Fruit fly (Drosophila melanogaster) whole organism, embryonic: ENCODE results near the gene CG5255.
A peak's percentile ranks its signal among the peaks of the same experiment; 100 is the strongest.

ENCODE experiments used
- BEAF-32 ChIP-seq: fragments of 200-800 bp; sonication (Bioruptor generic); optimal IDR thresholded peaks from 3 replicates; lab custom pipeline; 2017; ENCODE audit warnings: missing biosample characterization, missing genetic modification characterization, mild to moderate bottlenecking, moderate library complexity, missing genetic modification reagents
- CG12104 ChIP-seq: fragments of 200-800 bp; sonication (Bioruptor generic); optimal IDR thresholded peaks from 3 replicates; lab custom pipeline; 2016; ENCODE audit warnings: missing biosample characterization, missing genetic modification characterization
- CG12219 ChIP-seq: fragments of 200-800 bp; sonication (Bioruptor generic); optimal IDR thresholded peaks from 3 replicates; lab custom pipeline; 2018; ENCODE audit warnings: missing biosample characterization, mild to moderate bottlenecking, missing genetic modification characterization
- CG15011 ChIP-seq: fragments of 200-800 bp; sonication (Bioruptor generic); optimal IDR thresholded peaks from 3 replicates; lab custom pipeline; 2018; ENCODE audit warnings: missing biosample characterization, mild to moderate bottlenecking, missing genetic modification characterization
- CG1529 ChIP-seq: fragments of 200-800 bp; sonication (Bioruptor generic); optimal IDR thresholded peaks from 3 replicates; lab custom pipeline; 2018; ENCODE audit warnings: missing biosample characterization, missing genetic modification characterization
- CG17385 ChIP-seq: fragments of 200-800 bp; sonication (Bioruptor generic); optimal IDR thresholded peaks from 3 replicates; lab custom pipeline; 2018; ENCODE audit warnings: missing biosample characterization, mild to moderate bottlenecking, missing genetic modification characterization
- CG17568 ChIP-seq: fragments of 200-800 bp; sonication (Bioruptor generic); optimal IDR thresholded peaks from 2 replicates; lab custom pipeline; 2018; ENCODE audit warnings: missing biosample characterization, mild to moderate bottlenecking, missing genetic modification characterization, moderate library complexity
- CG18476 ChIP-seq: fragments of 200-800 bp; sonication (Bioruptor generic); optimal IDR thresholded peaks from 2 replicates; lab custom pipeline; 2016; ENCODE audit warnings: missing biosample characterization, mild to moderate bottlenecking, missing genetic modification characterization
- CG2199 ChIP-seq: fragments of 200-800 bp; sonication (Bioruptor generic); IDR thresholded peaks from 3 replicates; pipeline ENCODE4 v1.3.6; 2022; ENCODE audit warnings: missing biosample characterization, missing genetic modification characterization
- CG30431 ChIP-seq: fragments of 200-800 bp; sonication (Bioruptor generic); optimal IDR thresholded peaks from 2 replicates; lab custom pipeline; 2017; ENCODE audit warnings: missing biosample characterization, missing genetic modification characterization
- CG31224 ChIP-seq: fragments of 200-800 bp; sonication (Bioruptor generic); IDR thresholded peaks from 2 replicates; pipeline ENCODE4 v1.3.6; 2022; ENCODE audit warnings: missing biosample characterization, missing genetic modification characterization
- CG4360 ChIP-seq: fragments of 200-800 bp; sonication (Bioruptor generic); IDR thresholded peaks from 2 replicates; pipeline ENCODE4 v1.3.6; 2022; ENCODE audit warnings: missing biosample characterization, missing genetic modification characterization
- CG5245 ChIP-seq: fragments of 200-800 bp; sonication (Bioruptor generic); optimal IDR thresholded peaks from 3 replicates; lab custom pipeline; 2016; ENCODE audit warnings: missing biosample characterization, missing genetic modification characterization
- CG8089 ChIP-seq: fragments of 200-800 bp; sonication (Bioruptor generic); optimal IDR thresholded peaks from 3 replicates; lab custom pipeline; 2016; ENCODE audit warnings: missing biosample characterization, missing genetic modification characterization
- CG8388 ChIP-seq: fragments of 200-800 bp; sonication (Bioruptor generic); optimal IDR thresholded peaks from 2 replicates; lab custom pipeline; 2019; ENCODE audit warnings: missing biosample characterization, mild to moderate bottlenecking, missing genetic modification characterization, moderate library complexity
- D19A ChIP-seq: fragments of 200-800 bp; optimal IDR thresholded peaks from 3 replicates; lab custom pipeline; 2019; ENCODE audit warnings: missing biosample characterization, mild to moderate bottlenecking, missing genetic modification characterization, moderate library complexity
- Dad ChIP-seq: fragments of 200-800 bp; sonication (Bioruptor generic); optimal IDR thresholded peaks from 3 replicates; lab custom pipeline; 2016; ENCODE audit warnings: missing biosample characterization, missing genetic modification characterization
- Dip3 ChIP-seq: fragments of 200-800 bp; sonication (Bioruptor generic); optimal IDR thresholded peaks from 3 replicates; lab custom pipeline; 2016; ENCODE audit warnings: missing biosample characterization, missing genetic modification characterization
- Fer1 ChIP-seq: fragments of 200-800 bp; sonication (Bioruptor generic); optimal IDR thresholded peaks from 2 replicates; lab custom pipeline; 2017; ENCODE audit warnings: missing biosample characterization, mild to moderate bottlenecking, missing genetic modification characterization
- Fer2 ChIP-seq: fragments of 200-800 bp; sonication (Bioruptor generic); optimal IDR thresholded peaks from 2 replicates; lab custom pipeline; 2018; ENCODE audit warnings: missing biosample characterization, mild to moderate bottlenecking, missing genetic modification characterization, moderate library complexity
- Gsc ChIP-seq: fragments of 200-800 bp; sonication (Bioruptor generic); IDR thresholded peaks from 2 replicates; pipeline ENCODE4 v1.3.6; 2022; ENCODE audit warnings: missing biosample characterization, missing genetic modification characterization
- HLH3B ChIP-seq: fragments of 200-800 bp; sonication (Bioruptor generic); IDR thresholded peaks from 2 replicates; pipeline ENCODE4 v1.3.6; 2022; ENCODE audit warnings: missing biosample characterization, missing genetic modification characterization
- HmgD ChIP-seq: fragments of 200-800 bp; sonication (Bioruptor generic); optimal IDR thresholded peaks from 3 replicates; lab custom pipeline; 2016; ENCODE audit warnings: missing biosample characterization, missing genetic modification characterization
- Mes4 ChIP-seq: fragments of 200-800 bp; sonication (Bioruptor generic); optimal IDR thresholded peaks from 2 replicates; lab custom pipeline; 2016; ENCODE audit warnings: missing biosample characterization, missing genetic modification characterization
- Oaz ChIP-seq: fragments of 200-800 bp; sonication (Bioruptor generic); IDR thresholded peaks from 2 replicates; pipeline ENCODE4 v1.3.6; 2022; ENCODE audit warnings: missing biosample characterization, missing genetic modification characterization
- Side ChIP-seq: fragments of 200-800 bp; sonication (Bioruptor generic); optimal IDR thresholded peaks from 2 replicates; lab custom pipeline; 2016; ENCODE audit warnings: missing biosample characterization, missing genetic modification characterization
- Six4 ChIP-seq: fragments of 200-800 bp; sonication (Bioruptor generic); optimal IDR thresholded peaks from 2 replicates; lab custom pipeline; 2016; ENCODE audit warnings: missing biosample characterization, missing genetic modification characterization
- Ssrp ChIP-seq: fragments of 200-800 bp; sonication (Bioruptor generic); optimal IDR thresholded peaks from 2 replicates; lab custom pipeline; 2018; ENCODE audit warnings: missing biosample characterization, mild to moderate bottlenecking, missing genetic modification characterization, moderate library complexity
- ash1 ChIP-seq: fragments of 200-800 bp; sonication (Bioruptor generic); optimal IDR thresholded peaks from 2 replicates; lab custom pipeline; 2018; ENCODE audit warnings: missing biosample characterization, mild to moderate bottlenecking, missing genetic modification characterization
- br ChIP-seq: fragments of >200 bp; optimal IDR thresholded peaks from 2 replicates; lab custom pipeline; 2017
- btn ChIP-seq: fragments of 200-800 bp; sonication (Bioruptor generic); optimal IDR thresholded peaks from 2 replicates; lab custom pipeline; 2016; ENCODE audit warnings: missing biosample characterization, missing genetic modification characterization
- cas ChIP-seq: fragments of 200-800 bp; sonication (Bioruptor generic); IDR thresholded peaks from 2 replicates; pipeline ENCODE4 v1.3.6; 2022; ENCODE audit warnings: missing biosample characterization, missing genetic modification characterization
- caup ChIP-seq: fragments of 200-800 bp; sonication (Bioruptor generic); optimal IDR thresholded peaks from 3 replicates; lab custom pipeline; 2017; ENCODE audit warnings: missing biosample characterization, mild to moderate bottlenecking, missing genetic modification characterization, moderate library complexity; ENCODE audit not compliant: severe bottlenecking
- corto ChIP-seq: fragments of 200-800 bp; sonication (Bioruptor generic); optimal IDR thresholded peaks from 2 replicates; lab custom pipeline; 2016; ENCODE audit warnings: missing biosample characterization, mild to moderate bottlenecking, missing genetic modification characterization, moderate library complexity
- gem ChIP-seq: fragments of 200-800 bp; sonication (Bioruptor generic); optimal IDR thresholded peaks from 2 replicates; lab custom pipeline; 2019; ENCODE audit warnings: missing biosample characterization, mild to moderate bottlenecking, missing genetic modification characterization, moderate library complexity
- gfzf ChIP-seq: fragments of 200-800 bp; sonication (Bioruptor generic); optimal IDR thresholded peaks from 2 replicates; lab custom pipeline; 2016; ENCODE audit warnings: missing biosample characterization, mild to moderate bottlenecking, missing genetic modification characterization, moderate library complexity
- gsb-n ChIP-seq: fragments of 200-800 bp; sonication (Bioruptor generic); optimal IDR thresholded peaks from 3 replicates; lab custom pipeline; 2018; ENCODE audit warnings: missing biosample characterization, mild to moderate bottlenecking, missing genetic modification characterization
- ind ChIP-seq: fragments of 200-800 bp; sonication (Bioruptor generic); optimal IDR thresholded peaks from 3 replicates; lab custom pipeline; 2016; ENCODE audit warnings: missing biosample characterization, missing genetic modification characterization
- mld ChIP-seq: fragments of 200-800 bp; sonication (Bioruptor generic); IDR thresholded peaks from 3 replicates; pipeline ENCODE4 v1.3.6; 2022; ENCODE audit warnings: missing biosample characterization, missing genetic modification characterization; ENCODE audit not compliant: partially characterized antibody
- nerfin-1 ChIP-seq: fragments of 200-800 bp; sonication (Bioruptor generic); optimal IDR thresholded peaks from 3 replicates; lab custom pipeline; 2019; ENCODE audit warnings: missing biosample characterization, mild to moderate bottlenecking, missing genetic modification characterization, moderate library complexity
- prd ChIP-seq, 3 experiments: fragments of >200 bp in 2 of 3; fragments of 200-800 bp in 1 of 3; sonication (Bioruptor generic) in 1 of 3; optimal IDR thresholded peaks in 2 of 3; IDR thresholded peaks in 1 of 3; 2 replicates in 2 of 3; 3 replicates in 1 of 3; pipeline versions ENCODE4 v1.3.6 to Lab custom; 2017 to 2022; ENCODE audit warnings: missing biosample characterization in 1 of 3, missing genetic modification characterization in 1 of 3
- pros ChIP-seq: fragments of 200-800 bp; sonication (Bioruptor generic); optimal IDR thresholded peaks from 3 replicates; lab custom pipeline; 2019; ENCODE audit warnings: missing biosample characterization, mild to moderate bottlenecking, missing genetic modification characterization, moderate library complexity
- ranshi ChIP-seq: fragments of 200-800 bp; sonication (Bioruptor generic); IDR thresholded peaks from 2 replicates; pipeline ENCODE4 v1.3.6; 2022; ENCODE audit warnings: missing biosample characterization, missing genetic modification characterization
- slou ChIP-seq: fragments of 200-800 bp; sonication (Bioruptor generic); optimal IDR thresholded peaks from 3 replicates; lab custom pipeline; 2016; ENCODE audit warnings: missing biosample characterization, missing genetic modification characterization
- sna ChIP-seq: fragments of 200-800 bp; sonication (Bioruptor generic); IDR thresholded peaks from 2 replicates; pipeline ENCODE4 v1.3.6; 2022; ENCODE audit warnings: missing biosample characterization, missing genetic modification characterization; ENCODE audit not compliant: partially characterized antibody
- tgo ChIP-seq: fragments of 200-800 bp; sonication (Bioruptor generic); IDR thresholded peaks from 3 replicates; pipeline ENCODE4 v1.3.6; 2022; ENCODE audit warnings: missing biosample characterization, missing genetic modification characterization
- tll ChIP-seq, 2 experiments: fragments of 200-800 bp in 1 of 2; fragments of >200 bp in 1 of 2; sonication (Bioruptor generic) in 1 of 2; optimal IDR thresholded peaks; 2 replicates each; lab custom pipeline; 2017 to 2019; ENCODE audit warnings: missing biosample characterization in 2 of 2, missing genetic modification characterization in 2 of 2, mild to moderate bottlenecking in 1 of 2, moderate library complexity in 1 of 2
- twi ChIP-seq: fragments of 200-800 bp; optimal IDR thresholded peaks from 2 replicates; lab custom pipeline; 2019; ENCODE audit warnings: missing biosample characterization, mild to moderate bottlenecking, missing genetic modification characterization, moderate library complexity
- vvl ChIP-seq: fragments of 200-800 bp; sonication (Bioruptor generic); IDR thresholded peaks from 2 replicates; pipeline ENCODE4 v1.3.6; 2022; ENCODE audit warnings: missing biosample characterization, missing genetic modification characterization
- yki ChIP-seq: fragments of >200 bp; optimal IDR thresholded peaks from 3 replicates; lab custom pipeline; 2018

The CG5255 gene

DNA sequence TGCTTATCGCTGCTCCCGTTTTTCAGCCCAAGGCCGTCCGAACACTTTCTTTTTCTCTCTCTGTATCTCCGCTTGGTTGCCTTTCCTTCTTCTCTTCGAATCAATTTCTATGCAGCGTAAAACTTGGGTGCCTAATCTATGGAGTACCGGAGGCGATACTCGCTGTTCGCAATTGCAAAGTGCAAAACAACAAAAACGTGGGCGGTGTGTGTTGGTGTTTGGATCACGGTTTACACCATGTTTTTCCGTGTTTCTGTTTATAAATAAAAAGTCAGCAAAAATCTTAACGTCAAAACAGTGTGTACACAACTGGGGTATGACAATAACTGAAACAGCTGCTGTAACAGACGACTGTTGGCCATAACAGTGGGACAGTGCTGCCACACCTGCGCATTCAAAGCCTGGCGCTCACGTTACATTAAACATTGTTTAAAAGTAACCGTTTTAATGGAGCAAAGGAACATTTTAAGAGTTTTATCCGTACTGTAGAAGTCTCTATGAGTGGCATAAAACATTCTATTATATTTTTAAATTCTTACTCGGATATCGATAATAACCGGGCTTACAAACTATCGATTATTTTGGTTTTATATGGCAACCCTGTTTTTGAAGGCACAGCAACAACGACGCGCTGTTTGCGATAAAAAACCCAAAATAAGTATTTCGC is 11.5 kb downstream of the CG5255 start, which contains the start of the genes m-cup and Det (continued):
- TF ChIP-seq gem (peak; percentile 29), Fer1 (peak; percentile 29), ash1 (GFP tag; lab: Kevin White, UChicago) (no peak), D19A (no peak), CG18476 (GFP tag; lab: Kevin White, UChicago) (no peak), corto (GFP tag; lab: Kevin White, UChicago) (no peak), Six4 (GFP tag; lab: Kevin White, UChicago) (no peak), CG12104 (GFP tag; lab: Kevin White, UChicago) (peak; percentile 23), CG2199 (no peak), gsb-n (tag; lab: Kevin White, UChicago) (no peak), CG1529 (no peak), CG5245 (GFP tag; lab: Kevin White, UChicago) (no peak), BEAF-32 (GFP tag; lab: Kevin White, UChicago) (peak; percentile 86), CG8388 (GFP tag; lab: Kevin White, UChicago) (no peak), twi (tag; lab: Kevin White, UChicago) (no peak), nerfin-1 (tag; lab: Kevin White, UChicago) (no peak), btn (GFP tag; lab: Kevin White, UChicago) (no peak), CG17385 (GFP tag; lab: Kevin White, UChicago) (no peak), prd (optimal IDR thresholded peaks at IDR 0.05; lab: Kevin White, UChicago) (no peak), prd (GFP tag; IDR thresholded peaks at IDR 0.05; lab: Robert Waterston, UW) (no peak), CG31224 (GFP tag; lab: Robert Waterston, UW) (no peak), CG12219 (GFP tag; lab: Kevin White, UChicago) (no peak), ranshi (no peak), Dad (GFP tag; lab: Kevin White, UChicago) (no peak), Oaz (GFP tag; lab: Robert Waterston, UW) (no peak), ind (GFP tag; lab: Kevin White, UChicago) (no peak), Mes4 (GFP tag; lab: Kevin White, UChicago) (no peak), HLH3B (GFP tag; lab: Robert Waterston, UW) (no peak), CG17568 (no peak), caup (GFP tag; lab: Kevin White, UChicago) (no peak), Fer2 (no peak), CG30431 (no peak), tll (GFP tag; optimal IDR thresholded peaks at IDR 0.05; lab: Kevin White, UChicago) (peak in 1 of 2 experiments; percentile 70), HmgD (GFP tag; lab: Kevin White, UChicago) (no peak), sna (peak; percentile 43; the same call in 1 of the 2 replicates), pros (no peak), Gsc (GFP tag; lab: Robert Waterston, UW) (no peak), slou (GFP tag; lab: Kevin White, UChicago) (no peak), CG15011 (GFP tag; lab: Kevin White, UChicago) (no peak), gfzf (peak; percentile 18), Side (GFP tag; lab: Kevin White, UChicago) (no peak), yki (lab: Kevin White, UChicago) (no peak), mld (GFP tag; lab: Robert Waterston, UW) (no peak), Dip3 (GFP tag; lab: Kevin White, UChicago) (no peak), tgo (GFP tag; lab: Robert Waterston, UW) (no peak), br (lab: Kevin White, UChicago) (no peak), CG8089 (no peak), Ssrp (no peak), cas (GFP tag; lab: Robert Waterston, UW) (no peak), vvl (GFP tag; lab: Robert Waterston, UW) (0 out of 2 replicates have a peak, but pooled peaks have one; percentile 3), CG4360 (GFP tag; lab: Robert Waterston, UW) (no peak)
